Fruit fly (Drosophila melanogaster) whole organism, embryonic: Measurements from ENCODE around the gene CG31627.

Source experiments
- ATbp ChIP-seq: fragments of 200-800 bp; sonication (Bioruptor generic); optimal IDR thresholded peaks from 2 replicates; lab custom pipeline; 2017; ENCODE audit warnings: missing biosample characterization, mild to moderate bottlenecking, missing genetic modification characterization, missing genetic modification reagents
- Asciz ChIP-seq: fragments of 200-800 bp; sonication (Bioruptor generic); optimal IDR thresholded peaks from 2 replicates; lab custom pipeline; 2017; ENCODE audit warnings: missing biosample characterization, mild to moderate bottlenecking, missing genetic modification characterization, missing genetic modification reagents
- Atf6 ChIP-seq: fragments of 200-800 bp; sonication (Bioruptor generic); IDR thresholded peaks from 2 replicates; pipeline ENCODE4 v1.3.6; 2022; ENCODE audit warnings: missing biosample characterization, missing genetic modification characterization
- BEAF-32 ChIP-seq: fragments of 200-800 bp; sonication (Bioruptor generic); optimal IDR thresholded peaks from 3 replicates; lab custom pipeline; 2017; ENCODE audit warnings: missing biosample characterization, missing genetic modification characterization, mild to moderate bottlenecking, moderate library complexity, missing genetic modification reagents
- Blimp-1 ChIP-seq: fragments of 200-800 bp; sonication (Bioruptor generic); optimal IDR thresholded peaks from 3 replicates; lab custom pipeline; 2018; ENCODE audit warnings: missing biosample characterization, missing genetic modification characterization, mild to moderate bottlenecking, moderate library complexity, missing genetic modification reagents
- Bteb2 ChIP-seq: fragments of 200-800 bp; sonication (Bioruptor generic); optimal IDR thresholded peaks from 2 replicates; lab custom pipeline; 2016; ENCODE audit warnings: missing biosample characterization, missing genetic modification characterization
- CG10462 ChIP-seq: fragments of 200-800 bp; sonication (Bioruptor generic); optimal IDR thresholded peaks from 2 replicates; lab custom pipeline; 2016; ENCODE audit warnings: missing biosample characterization, missing genetic modification characterization
- CG13894 ChIP-seq: fragments of 200-800 bp; sonication (Bioruptor generic); optimal IDR thresholded peaks from 3 replicates; lab custom pipeline; 2018; ENCODE audit warnings: missing biosample characterization, mild to moderate bottlenecking, missing genetic modification characterization, moderate library complexity
- CG1529 ChIP-seq: fragments of 200-800 bp; sonication (Bioruptor generic); optimal IDR thresholded peaks from 3 replicates; lab custom pipeline; 2018; ENCODE audit warnings: missing biosample characterization, missing genetic modification characterization
- CG15479 ChIP-seq: fragments of 200-800 bp; sonication (Bioruptor generic); optimal IDR thresholded peaks from 3 replicates; lab custom pipeline; 2019; ENCODE audit warnings: missing biosample characterization, mild to moderate bottlenecking, missing genetic modification characterization, moderate library complexity
- CG15696 ChIP-seq: fragments of 200-800 bp; sonication (Bioruptor generic); optimal IDR thresholded peaks from 2 replicates; lab custom pipeline; 2019; ENCODE audit warnings: missing biosample characterization, mild to moderate bottlenecking, missing genetic modification characterization, moderate library complexity
- CG18599 ChIP-seq: fragments of 200-800 bp; sonication (Bioruptor generic); optimal IDR thresholded peaks from 3 replicates; lab custom pipeline; 2017; ENCODE audit warnings: missing biosample characterization, missing genetic modification characterization, mild to moderate bottlenecking, moderate library complexity, missing genetic modification reagents
- CG18764 ChIP-seq: fragments of 200-800 bp; sonication (Bioruptor generic); optimal IDR thresholded peaks from 3 replicates; lab custom pipeline; 2016; ENCODE audit warnings: missing biosample characterization, missing genetic modification characterization
- CG2199 ChIP-seq: fragments of 200-800 bp; sonication (Bioruptor generic); IDR thresholded peaks from 3 replicates; pipeline ENCODE4 v1.3.6; 2022; ENCODE audit warnings: missing biosample characterization, missing genetic modification characterization
- CG3407 ChIP-seq: fragments of 200-800 bp; sonication (Bioruptor generic); optimal IDR thresholded peaks from 2 replicates; lab custom pipeline; 2018; ENCODE audit warnings: missing biosample characterization, mild to moderate bottlenecking, missing genetic modification characterization
- CG43689 ChIP-seq: fragments of 200-800 bp; sonication (Bioruptor generic); IDR thresholded peaks from 2 replicates; pipeline ENCODE4 v1.3.6; 2022; ENCODE audit warnings: missing biosample characterization, missing genetic modification characterization
- CG6813 ChIP-seq: fragments of 200-800 bp; sonication (Bioruptor generic); optimal IDR thresholded peaks from 2 replicates; lab custom pipeline; 2017; ENCODE audit warnings: missing biosample characterization, missing genetic modification characterization, mild to moderate bottlenecking, moderate library complexity, missing genetic modification reagents
- CG7745 ChIP-seq: fragments of 200-800 bp; sonication (Bioruptor generic); optimal IDR thresholded peaks from 2 replicates; lab custom pipeline; 2018; ENCODE audit warnings: missing biosample characterization, mild to moderate bottlenecking, missing genetic modification characterization, moderate library complexity
- CG7963 ChIP-seq: fragments of 200-800 bp; sonication (Bioruptor generic); IDR thresholded peaks from 3 replicates; pipeline ENCODE4 v1.3.6; 2022; ENCODE audit warnings: missing biosample characterization, missing genetic modification characterization; ENCODE audit not compliant: partially characterized antibody
- CG8290 ChIP-seq, 3 experiments: fragments of 200-800 bp; sonication (Bioruptor generic); optimal IDR thresholded peaks; 2 replicates each; lab custom pipeline; 2016 to 2019; ENCODE audit warnings: missing biosample characterization in 3 of 3, missing genetic modification characterization in 3 of 3, mild to moderate bottlenecking in 2 of 3, moderate library complexity in 1 of 3
- Deaf1 ChIP-seq: fragments of 200-800 bp; optimal IDR thresholded peaks from 3 replicates; lab custom pipeline; 2019; ENCODE audit warnings: missing biosample characterization, mild to moderate bottlenecking, missing genetic modification characterization, moderate library complexity
- Drgx ChIP-seq: fragments of 200-800 bp; sonication (Bioruptor generic); IDR thresholded peaks from 2 replicates; pipeline ENCODE4 v1.3.6; 2022; ENCODE audit warnings: missing biosample characterization, missing genetic modification characterization
- Mad ChIP-seq: fragments of 200-800 bp; sonication (Bioruptor generic); optimal IDR thresholded peaks from 2 replicates; lab custom pipeline; 2016; ENCODE audit warnings: missing biosample characterization, missing genetic modification characterization
- Myb ChIP-seq: fragments of 200-800 bp; sonication (Bioruptor generic); optimal IDR thresholded peaks from 2 replicates; lab custom pipeline; 2016; ENCODE audit warnings: missing biosample characterization, missing genetic modification characterization
- NFAT ChIP-seq: fragments of 200-800 bp; sonication (Bioruptor generic); IDR thresholded peaks from 2 replicates; pipeline ENCODE4 v1.3.6; 2022; ENCODE audit warnings: missing biosample characterization, missing genetic modification characterization
- NK7.1 ChIP-seq: fragments of 200-800 bp; sonication (Bioruptor generic); optimal IDR thresholded peaks from 3 replicates; lab custom pipeline; 2016; ENCODE audit warnings: missing biosample characterization, missing genetic modification characterization
- Poxn ChIP-seq: fragments of 200-800 bp; sonication (Bioruptor generic); IDR thresholded peaks from 2 replicates; pipeline ENCODE4 v1.3.6; 2022; ENCODE audit warnings: missing biosample characterization, missing genetic modification characterization
- al ChIP-seq: fragments of 200-800 bp; sonication (Bioruptor generic); IDR thresholded peaks from 2 replicates; pipeline ENCODE4 v1.3.6; 2022; ENCODE audit warnings: missing biosample characterization, missing genetic modification characterization
- ato ChIP-seq: fragments of 200-800 bp; sonication (Bioruptor generic); IDR thresholded peaks from 2 replicates; pipeline ENCODE4 v1.3.6; 2022; ENCODE audit warnings: missing biosample characterization, missing genetic modification characterization; ENCODE audit not compliant: partially characterized antibody
- bcd ChIP-seq: fragments of 200-800 bp; sonication (Bioruptor generic); optimal IDR thresholded peaks from 2 replicates; lab custom pipeline; 2017; ENCODE audit warnings: missing biosample characterization, mild to moderate bottlenecking, missing genetic modification characterization
- crc ChIP-seq: fragments of 200-800 bp; sonication (Bioruptor generic); optimal IDR thresholded peaks from 2 replicates; lab custom pipeline; 2016; ENCODE audit warnings: missing biosample characterization, missing genetic modification characterization
- dan ChIP-seq: fragments of 200-800 bp; sonication (Bioruptor generic); IDR thresholded peaks from 2 replicates; pipeline ENCODE4 v1.3.6; 2022; ENCODE audit warnings: missing biosample characterization, missing genetic modification characterization
- dimm ChIP-seq: fragments of 200-800 bp; sonication (Bioruptor generic); IDR thresholded peaks from 2 replicates; pipeline ENCODE4 v1.3.6; 2022; ENCODE audit warnings: missing biosample characterization, missing genetic modification characterization
- dmrt11E ChIP-seq: fragments of 200-800 bp; sonication (Bioruptor generic); optimal IDR thresholded peaks from 3 replicates; lab custom pipeline; 2018; ENCODE audit warnings: missing biosample characterization, mild to moderate bottlenecking, missing genetic modification characterization, moderate library complexity
- gem ChIP-seq: fragments of 200-800 bp; sonication (Bioruptor generic); optimal IDR thresholded peaks from 2 replicates; lab custom pipeline; 2019; ENCODE audit warnings: missing biosample characterization, mild to moderate bottlenecking, missing genetic modification characterization, moderate library complexity
- nerfin-1 ChIP-seq: fragments of 200-800 bp; sonication (Bioruptor generic); optimal IDR thresholded peaks from 3 replicates; lab custom pipeline; 2019; ENCODE audit warnings: missing biosample characterization, mild to moderate bottlenecking, missing genetic modification characterization, moderate library complexity
- phol ChIP-seq: fragments of 200-800 bp; sonication (Bioruptor generic); optimal IDR thresholded peaks from 3 replicates; lab custom pipeline; 2018; ENCODE audit warnings: missing biosample characterization, mild to moderate bottlenecking, missing genetic modification characterization, moderate library complexity

The CG31627 gene

dm6 chr2L:21197178-21197577 lies 24.2 kb downstream of the CG31627 start:
- TF ChIP-seq NFAT (GFP tag; lab: Robert Waterston, UW) (no peak), gem (tag; lab: Kevin White, UChicago) (peak; percentile 6), NK7.1 (no peak), Bteb2 (GFP tag; lab: Kevin White, UChicago) (no peak), CG7963 (GFP tag; lab: Robert Waterston, UW) (no peak), Myb (GFP tag; lab: Kevin White, UChicago) (no peak), CG8290 (GFP tag; optimal IDR thresholded peaks at IDR 0.05; lab: Kevin White, UChicago) (no peak), CG8290 (tag; optimal IDR thresholded peaks at IDR 0.05; lab: Kevin White, UChicago) (no peak), Drgx (peak; percentile 62), phol (tag; lab: Kevin White, UChicago) (no peak), CG1529 (GFP tag; lab: Kevin White, UChicago) (no peak), dan (GFP tag; lab: Robert Waterston, UW) (no peak)

DNA sequence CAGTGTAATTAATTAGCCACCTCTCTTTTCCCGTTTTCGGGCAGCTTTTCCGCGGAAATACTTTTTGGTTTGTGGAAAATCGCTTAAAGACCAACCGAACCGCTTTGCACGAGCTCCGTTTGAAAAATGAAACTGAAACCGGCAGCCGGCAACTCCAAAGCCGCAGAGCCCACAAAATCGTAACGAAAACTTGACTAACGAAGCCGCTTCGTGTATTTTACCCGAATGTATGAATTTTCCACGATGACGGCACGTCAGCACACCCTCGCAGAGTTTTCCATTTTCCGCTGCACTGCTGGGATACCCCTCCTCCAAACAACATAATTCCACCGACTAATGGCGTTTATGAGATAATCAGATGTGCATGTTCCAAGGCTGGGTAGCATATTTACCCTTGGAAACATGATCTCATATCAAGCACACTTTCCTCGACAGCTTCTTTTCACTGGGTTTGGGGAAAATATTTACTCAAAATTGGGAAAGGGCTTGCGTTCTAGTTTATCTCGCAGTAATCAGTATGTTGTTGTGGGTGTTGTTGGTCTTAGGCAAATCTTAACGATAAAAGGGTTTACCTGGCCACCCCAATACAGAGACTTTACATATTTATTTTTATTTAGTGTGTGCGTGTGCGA lies 25.7 kb downstream of the CG31627 start, which contains the start of gene Ret:
TSS of gene Ret (minus strand) at position 130 of the 632 bp plus-strand sequence.
- TF ChIP-seq CG15696 (tag; lab: Kevin White, UChicago) = peak; percentile 35
- peak; percentile 9 for TF ChIP-seq CG15479
- peak; percentile 6 for TF ChIP-seq Asciz (GFP tag; lab: Kevin White, UChicago)
- peak; percentile 14 for TF ChIP-seq CG6813
- TF ChIP-seq CG7745 (tag; lab: Kevin White, UChicago) = no peak
- TF ChIP-seq ATbp (GFP tag; lab: Kevin White, UChicago) = peak; percentile 50
- peak; percentile 15 for TF ChIP-seq Blimp-1 (GFP tag; lab: Kevin White, UChicago)
- TF ChIP-seq CG18764 (GFP tag; lab: Kevin White, UChicago) = no peak
- TF ChIP-seq CG18599 (GFP tag; lab: Kevin White, UChicago) = peak; percentile 16
- peak; percentile 14; the same call in 1 of the 2 replicates for TF ChIP-seq ato (GFP tag; lab: Robert Waterston, UW)
- no peak for TF ChIP-seq Atf6 (GFP tag; lab: Robert Waterston, UW)
- TF ChIP-seq CG2199 = peak; percentile 37; the same call in 1 of the 3 replicates
- TF ChIP-seq dmrt11E (tag; lab: Kevin White, UChicago) = peak; percentile 1
- peak; percentile 5 for TF ChIP-seq CG13894 (tag; lab: Kevin White, UChicago)
- TF ChIP-seq Poxn = no peak
- TF ChIP-seq Deaf1 = peak; percentile 94
- TF ChIP-seq nerfin-1 (tag; lab: Kevin White, UChicago) = peak; percentile 9
- peak; percentile 11 for TF ChIP-seq CG1529 (GFP tag; lab: Kevin White, UChicago)

DNA sequence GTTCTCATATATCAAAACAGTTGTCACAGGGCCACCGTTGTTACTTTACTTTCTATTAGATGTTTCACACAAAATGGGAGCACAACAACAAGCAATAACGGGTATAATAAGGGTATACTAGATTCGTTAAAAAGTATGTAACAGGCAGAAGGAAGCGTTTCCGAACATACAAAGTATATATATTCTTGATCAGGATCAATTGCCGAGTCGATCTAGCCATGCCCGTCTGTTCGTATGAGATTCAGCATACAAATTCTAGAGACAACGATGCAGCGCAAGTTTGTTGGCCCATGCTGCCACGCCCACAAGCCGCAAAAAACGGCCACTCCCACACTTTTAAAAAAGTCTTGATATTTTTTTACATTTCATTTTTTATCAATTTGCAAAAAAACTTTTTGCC lies 27.3 kb downstream of the CG31627 start, which contains the start of gene CG31624:
TSS of gene CG31624 (minus strand) at position 101 of the 400 bp plus-strand sequence.
- no peak for TF ChIP-seq bcd
- TF ChIP-seq CG10462 (GFP tag; lab: Kevin White, UChicago) = no peak
- TF ChIP-seq BEAF-32 (GFP tag; lab: Kevin White, UChicago) = no peak
- no peak for TF ChIP-seq Mad (GFP tag; lab: Kevin White, UChicago)
- TF ChIP-seq CG3407 = no peak
- no peak for TF ChIP-seq al (GFP tag; lab: Robert Waterston, UW)
- TF ChIP-seq CG13894 (tag; lab: Kevin White, UChicago) = no peak
- TF ChIP-seq CG43689 (GFP tag; lab: Robert Waterston, UW) = no peak
- no peak for TF ChIP-seq crc (GFP tag; lab: Kevin White, UChicago)
- TF ChIP-seq dimm = no peak
